Worm (Caenorhabditis elegans) whole organism, young adult: ENCODE data around the gene hsb-1.

Source experiments
- B0261.1 ChIP-seq: sonication (generic microtip); optimal IDR thresholded peaks from 2 replicates; lab custom pipeline; 2016; ENCODE audit warnings: mild to moderate bottlenecking, missing genetic modification characterization, moderate library complexity, missing compliant biosample characterization
- B0336.3 ChIP-seq: fragments of 200-800 bp; sonication (Bioruptor generic); IDR thresholded peaks from 2 replicates; pipeline ENCODE4 v1.3.6; 2022; ENCODE audit warnings: missing genetic modification characterization, missing compliant biosample characterization
- F37B4.10 ChIP-seq: fragments of 200-800 bp; sonication (Bioruptor generic); IDR thresholded peaks from 2 replicates; pipeline ENCODE4 v1.3.6; 2022; ENCODE audit warnings: missing genetic modification characterization, missing compliant biosample characterization
- F57C9.4 ChIP-seq: sonication (generic microtip); optimal IDR thresholded peaks from 2 replicates; lab custom pipeline; 2017; ENCODE audit warnings: mild to moderate bottlenecking, missing genetic modification characterization, missing compliant biosample characterization
- Y53G8AR.9 ChIP-seq: fragments of 200-800 bp; sonication (Bioruptor generic); conservative IDR thresholded peaks from 2 replicates; pipeline ENCODE4 v1.3.6; 2022; ENCODE audit warnings: missing genetic modification reagents, missing genetic modification characterization, missing compliant biosample characterization
- Y79H2A.3 ChIP-seq: fragments of 200-800 bp; sonication (Bioruptor generic); conservative IDR thresholded peaks from 2 replicates; pipeline ENCODE4 v1.3.6; 2022; ENCODE audit warnings: missing genetic modification reagents, missing genetic modification characterization, missing compliant biosample characterization
- Y95B8A.8 ChIP-seq: fragments of 200-800 bp; sonication (Bioruptor generic); IDR thresholded peaks from 2 replicates; pipeline ENCODE4 v1.3.6; 2022; ENCODE audit warnings: missing genetic modification reagents, missing genetic modification characterization, missing compliant biosample characterization
- ZK185.1 ChIP-seq: sonication (generic microtip); optimal IDR thresholded peaks from 2 replicates; lab custom pipeline; 2016; ENCODE audit warnings: mild to moderate bottlenecking, missing genetic modification characterization, missing compliant biosample characterization; ENCODE audit not compliant: poor library complexity, severe bottlenecking
- aptf-2 ChIP-seq: fragments of 200-800 bp; sonication (Bioruptor generic); conservative IDR thresholded peaks from 2 replicates; pipeline ENCODE4 v1.3.6; 2022; ENCODE audit warnings: missing genetic modification reagents, missing genetic modification characterization, missing compliant biosample characterization
- aptf-3 ChIP-seq: fragments of 200-800 bp; sonication (Bioruptor generic); IDR thresholded peaks from 2 replicates; pipeline ENCODE4 v1.3.6; 2022; ENCODE audit warnings: missing genetic modification characterization, missing compliant biosample characterization
- attf-5 ChIP-seq: fragments of 200-800 bp; sonication (Bioruptor generic); optimal IDR thresholded peaks from 2 replicates; lab custom pipeline; 2018; ENCODE audit warnings: mild to moderate bottlenecking, missing genetic modification characterization, missing compliant biosample characterization
- attf-6 ChIP-seq: fragments of 200-800 bp; sonication (Bioruptor generic); IDR thresholded peaks from 2 replicates; pipeline ENCODE4 v1.3.6; 2022; ENCODE audit warnings: missing genetic modification reagents, missing genetic modification characterization, missing compliant biosample characterization
- ccch-3 ChIP-seq: fragments of 200-800 bp; sonication (Bioruptor generic); optimal IDR thresholded peaks from 2 replicates; lab custom pipeline; 2018; ENCODE audit warnings: mild to moderate bottlenecking, missing genetic modification characterization, missing compliant biosample characterization
- ceh-100 ChIP-seq: fragments of 200-800 bp; sonication (Bioruptor generic); IDR thresholded peaks from 2 replicates; pipeline ENCODE4 v1.3.6; 2022; ENCODE audit warnings: missing genetic modification reagents, missing genetic modification characterization, missing compliant biosample characterization
- ceh-91 ChIP-seq: fragments of 200-800 bp; sonication (Bioruptor generic); IDR thresholded peaks from 2 replicates; pipeline ENCODE4 v1.3.6; 2022; ENCODE audit warnings: missing genetic modification reagents, missing genetic modification characterization, missing compliant biosample characterization
- die-1 ChIP-seq: sonication (generic microtip); optimal IDR thresholded peaks from 2 replicates; lab custom pipeline; 2016; ENCODE audit warnings: missing genotype, mild to moderate bottlenecking, missing genetic modification characterization, missing compliant biosample characterization
- dpff-1 ChIP-seq: sonication (generic microtip); optimal IDR thresholded peaks from 2 replicates; lab custom pipeline; 2017; ENCODE audit warnings: mild to moderate bottlenecking, missing genetic modification characterization, missing compliant biosample characterization
- egl-44 ChIP-seq: fragments of 200-800 bp; sonication (Bioruptor generic); IDR thresholded peaks from 2 replicates; pipeline ENCODE4 v1.3.6; 2022; ENCODE audit warnings: missing genetic modification reagents, missing genetic modification characterization, missing compliant biosample characterization
- egrh-3 ChIP-seq: fragments of 200-800 bp; sonication (Bioruptor generic); IDR thresholded peaks from 2 replicates; pipeline ENCODE4 v1.3.6; 2022; ENCODE audit warnings: missing genetic modification reagents, missing genetic modification characterization, missing compliant biosample characterization
- ekl-4 ChIP-seq: fragments of 200-800 bp; sonication (Bioruptor generic); IDR thresholded peaks from 2 replicates; pipeline ENCODE4 v1.3.6; 2022; ENCODE audit warnings: missing genetic modification reagents, missing genetic modification characterization, missing compliant biosample characterization
- hlh-12 ChIP-seq: sonication (generic microtip); optimal IDR thresholded peaks from 2 replicates; lab custom pipeline; 2016; ENCODE audit warnings: missing genetic modification characterization, missing compliant biosample characterization
- lag-1 ChIP-seq: fragments of 200-800 bp; sonication (Bioruptor generic); IDR thresholded peaks from 2 replicates; pipeline ENCODE4 v1.3.6; 2022; ENCODE audit warnings: missing genetic modification reagents, missing genetic modification characterization, missing compliant biosample characterization
- lir-1 ChIP-seq: fragments of 200-800 bp; sonication (Bioruptor generic); conservative IDR thresholded peaks from 2 replicates; pipeline ENCODE4 v1.3.6; 2022; ENCODE audit warnings: missing genetic modification reagents, missing genetic modification characterization, missing compliant biosample characterization
- lsl-1 ChIP-seq: fragments of 200-800 bp; sonication (Bioruptor generic); optimal IDR thresholded peaks from 2 replicates; lab custom pipeline; 2018; ENCODE audit warnings: mild to moderate bottlenecking, missing genetic modification characterization, moderate library complexity, missing compliant biosample characterization
- lsy-27 ChIP-seq: sonication (generic microtip); optimal IDR thresholded peaks from 2 replicates; lab custom pipeline; 2017; ENCODE audit warnings: missing genetic modification characterization, mild to moderate bottlenecking, missing compliant biosample characterization, antibody characterized with exemption, missing genotype, borderline replicate concordance; ENCODE audit not compliant: insufficient read depth
- mcd-1 ChIP-seq: fragments of 200-800 bp; sonication (Bioruptor generic); IDR thresholded peaks from 2 replicates; pipeline ENCODE4 v1.3.6; 2022; ENCODE audit warnings: missing genetic modification reagents, missing genetic modification characterization, missing compliant biosample characterization
- mxl-1 ChIP-seq: sonication (generic microtip); optimal IDR thresholded peaks from 2 replicates; lab custom pipeline; 2016; ENCODE audit warnings: missing genetic modification characterization, missing compliant biosample characterization
- nfyb-1 ChIP-seq: fragments of 200-800 bp; sonication (Bioruptor generic); IDR thresholded peaks from 2 replicates; pipeline ENCODE4 v1.3.6; 2022; ENCODE audit warnings: missing genetic modification reagents, missing genetic modification characterization, missing compliant biosample characterization
- nhr-120 ChIP-seq: fragments of 200-800 bp; sonication (Bioruptor generic); IDR thresholded peaks from 2 replicates; pipeline ENCODE4 v1.3.6; 2022; ENCODE audit warnings: missing genetic modification characterization, missing compliant biosample characterization
- nhr-27 ChIP-seq: fragments of 200-800 bp; sonication (Bioruptor generic); optimal IDR thresholded peaks from 2 replicates; lab custom pipeline; 2018; ENCODE audit warnings: mild to moderate bottlenecking, missing genetic modification characterization, moderate library complexity, missing compliant biosample characterization
- nhr-90 ChIP-seq: sonication (generic microtip); optimal IDR thresholded peaks from 2 replicates; lab custom pipeline; 2016; ENCODE audit warnings: missing genotype, mild to moderate bottlenecking, missing genetic modification characterization, missing compliant biosample characterization
- pbrm-1 ChIP-seq: fragments of 200-800 bp; sonication (Bioruptor generic); IDR thresholded peaks from 2 replicates; pipeline ENCODE4 v1.3.6; 2022; ENCODE audit warnings: missing genetic modification reagents, missing genetic modification characterization, missing compliant biosample characterization
- rcor-1 ChIP-seq: fragments of 200-800 bp; sonication (Bioruptor generic); IDR thresholded peaks from 2 replicates; pipeline ENCODE4 v1.3.6; 2022; ENCODE audit warnings: missing genetic modification reagents, missing genetic modification characterization, missing compliant biosample characterization
- repo-1 ChIP-seq: sonication (generic microtip); optimal IDR thresholded peaks from 2 replicates; lab custom pipeline; 2017; ENCODE audit warnings: mild to moderate bottlenecking, missing genetic modification characterization, missing compliant biosample characterization
- rpc-1 ChIP-seq, 2 experiments: fragments of 150-350 bp in 1 of 2; sonication (generic microtip) in 1 of 2; optimal IDR thresholded peaks; 2 replicates each; lab custom pipeline; 2014 to 2018; ENCODE audit warnings: missing biosample characterization in 1 of 2, missing genetic modification characterization in 1 of 2, missing genetic modification reagents in 1 of 2, missing genotype in 1 of 2
- snpc-1.1 ChIP-seq: sonication (generic microtip); optimal IDR thresholded peaks from 2 replicates; lab custom pipeline; 2017; ENCODE audit warnings: missing genetic modification characterization, mild to moderate bottlenecking, missing compliant biosample characterization, antibody characterized with exemption, moderate library complexity, missing genotype, missing genetic modification reagents; ENCODE audit not compliant: insufficient read depth
- tbx-9 ChIP-seq: sonication (generic microtip); optimal IDR thresholded peaks from 2 replicates; lab custom pipeline; 2016; ENCODE audit warnings: borderline replicate concordance, missing genetic modification characterization, inconsistent platforms, missing compliant biosample characterization
- tlf-1 ChIP-seq: fragments of 200-800 bp; sonication (Bioruptor generic); optimal IDR thresholded peaks from 2 replicates; lab custom pipeline; 2018; ENCODE audit warnings: mild to moderate bottlenecking, missing genetic modification characterization, missing compliant biosample characterization
- ztf-18 ChIP-seq: sonication (generic microtip); optimal IDR thresholded peaks from 2 replicates; lab custom pipeline; 2016; ENCODE audit warnings: missing genotype, mild to moderate bottlenecking, missing genetic modification characterization, missing compliant biosample characterization
- ztf-22 ChIP-seq: fragments of 200-800 bp; sonication (Bioruptor generic); optimal IDR thresholded peaks from 2 replicates; lab custom pipeline; 2018; ENCODE audit warnings: mild to moderate bottlenecking, missing genetic modification characterization, moderate library complexity, missing compliant biosample characterization

Gene hsb-1

ce11 chrIV:12605401-12605800, 38.4 kb upstream of the hsb-1 start, which contains the start of gene Y55D9A.2 (continued):
- TF ChIP-seq egl-44 = no peak
- no peak for TF ChIP-seq ZK185.1
- no peak for TF ChIP-seq pbrm-1 (GFP tag; lab: Robert Waterston, UW)
- TF ChIP-seq lsl-1 (GFP tag; lab: Kevin White, UChicago) = peak; percentile 22
- TF ChIP-seq die-1 = no peak
- no peak for TF ChIP-seq repo-1 (tag; lab: Kevin White, UChicago)
- no peak for TF ChIP-seq tbx-9 (tag; lab: Kevin White, UChicago)
- TF ChIP-seq aptf-3 = no peak
- TF ChIP-seq ccch-3 (GFP tag; lab: Kevin White, UChicago) = no peak
- TF ChIP-seq attf-5 = no peak
- TF ChIP-seq Y95B8A.8 (GFP tag; lab: Robert Waterston, UW) = no peak
- TF ChIP-seq F57C9.4 (tag; lab: Kevin White, UChicago) = no peak
- no peak for TF ChIP-seq snpc-1.1
- TF ChIP-seq hlh-12 (tag; lab: Kevin White, UChicago) = no peak
- TF ChIP-seq rpc-1 (optimal IDR thresholded peaks at IDR 0.05; lab: Kevin White, UChicago) = no peak
- TF ChIP-seq rpc-1 (tag; optimal IDR thresholded peaks at IDR 0.05; lab: Kevin White, UChicago) = no peak
- TF ChIP-seq lag-1 (GFP tag; lab: Robert Waterston, UW) = no peak
- no peak for TF ChIP-seq ztf-18 (tag; lab: Kevin White, UChicago)
- TF ChIP-seq mcd-1 = peak; percentile 82
- no peak for TF ChIP-seq ceh-100
- TF ChIP-seq egrh-3 (GFP tag; lab: Robert Waterston, UW) = no peak
- no peak for TF ChIP-seq F37B4.10 (GFP tag; lab: Robert Waterston, UW)
- no peak for TF ChIP-seq dpff-1 (tag; lab: Kevin White, UChicago)
- no peak for TF ChIP-seq tlf-1 (GFP tag; lab: Kevin White, UChicago)
- no peak for TF ChIP-seq attf-6 (GFP tag; lab: Robert Waterston, UW)
- no peak for TF ChIP-seq rcor-1 (GFP tag; lab: Robert Waterston, UW)
- no peak for TF ChIP-seq aptf-2 (GFP tag; lab: Robert Waterston, UW)
- TF ChIP-seq Y79H2A.3 (GFP tag; lab: Robert Waterston, UW) = 0 out of 2 replicates have a peak, but pooled peaks have one; percentile 11
- no peak for TF ChIP-seq B0261.1
- no peak for TF ChIP-seq ekl-4 (GFP tag; lab: Robert Waterston, UW)
- TF ChIP-seq mxl-1 (tag; lab: Kevin White, UChicago) = no peak
- TF ChIP-seq B0336.3 (GFP tag; lab: Robert Waterston, UW) = peak; percentile 21; the same call in 1 of the 2 replicates
- no peak for TF ChIP-seq lir-1 (GFP tag; lab: Robert Waterston, UW)
- TF ChIP-seq nhr-120 (GFP tag; lab: Robert Waterston, UW) = no peak
- no peak for TF ChIP-seq ztf-22 (GFP tag; lab: Kevin White, UChicago)
- TF ChIP-seq nhr-90 (tag; lab: Kevin White, UChicago) = no peak
- 0 out of 2 replicates have a peak, but pooled peaks have one; percentile 38 for TF ChIP-seq Y53G8AR.9
- TF ChIP-seq ceh-91 (GFP tag; lab: Robert Waterston, UW) = no peak
- no peak for TF ChIP-seq nhr-27 (tag; lab: Kevin White, UChicago)
- no peak for TF ChIP-seq nfyb-1 (GFP tag; lab: Robert Waterston, UW)
- no peak for TF ChIP-seq lsy-27 (tag; lab: Kevin White, UChicago)
